Worm (Caenorhabditis elegans): Measurements from ENCODE around the gene rig-6.

DNA sequence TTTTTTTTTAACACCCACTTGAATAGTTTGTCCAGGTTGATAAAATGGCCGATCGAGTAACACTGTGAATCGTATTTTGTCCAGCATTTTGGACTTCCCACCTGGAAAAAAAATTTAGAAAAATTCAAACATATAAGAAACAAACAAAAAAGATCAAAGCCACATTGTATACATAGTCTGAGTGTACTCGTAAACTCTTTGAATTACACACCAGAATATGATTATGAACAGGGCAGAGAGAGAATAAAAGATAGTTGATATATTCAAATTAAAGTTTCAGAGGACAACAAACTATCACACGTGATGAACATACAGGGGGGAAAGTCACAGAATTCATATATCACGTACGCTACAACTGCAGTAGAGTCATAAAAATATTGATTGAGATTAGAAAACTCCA is 45.6 kb downstream of the rig-6 start, which contains the start of gene ttm-2:
- TF ChIP-seq zfp-2 (tag; optimal IDR thresholded peaks at IDR 0.05) (no peak), lin-15B (tag; optimal IDR thresholded peaks at IDR 0.05) (no peak), F10B5.3 (tag; optimal IDR thresholded peaks at IDR 0.05) (no peak), nhr-6 (tag; optimal IDR thresholded peaks at IDR 0.05) (no peak), R02D3.7 (tag; optimal IDR thresholded peaks at IDR 0.05) (no peak), daf-16 (GFP tag; optimal IDR thresholded peaks at IDR 0.05) (no peak), daf-16 (tag; optimal IDR thresholded peaks at IDR 0.05) (no peak), ztf-11 (tag; optimal IDR thresholded peaks at IDR 0.05) (no peak), ceh-62 (tag; optimal IDR thresholded peaks at IDR 0.05) (no peak), lsy-2 (tag; optimal IDR thresholded peaks at IDR 0.05) (no peak)
